Fruit fly (Drosophila melanogaster): ENCODE results near the gene pip.

- no peak for TF ChIP-seq usp (GFP tag; optimal IDR thresholded peaks at IDR 0.05)
- TF ChIP-seq psq (optimal IDR thresholded peaks at IDR 0.05) = no peak
These were observed 20.8 kb downstream of the pip start for dm6 chr3L:19316638-19317037.
